Fruit fly (Drosophila melanogaster): ENCODE data around the gene CG17600.

CG17600 gene

DNA sequence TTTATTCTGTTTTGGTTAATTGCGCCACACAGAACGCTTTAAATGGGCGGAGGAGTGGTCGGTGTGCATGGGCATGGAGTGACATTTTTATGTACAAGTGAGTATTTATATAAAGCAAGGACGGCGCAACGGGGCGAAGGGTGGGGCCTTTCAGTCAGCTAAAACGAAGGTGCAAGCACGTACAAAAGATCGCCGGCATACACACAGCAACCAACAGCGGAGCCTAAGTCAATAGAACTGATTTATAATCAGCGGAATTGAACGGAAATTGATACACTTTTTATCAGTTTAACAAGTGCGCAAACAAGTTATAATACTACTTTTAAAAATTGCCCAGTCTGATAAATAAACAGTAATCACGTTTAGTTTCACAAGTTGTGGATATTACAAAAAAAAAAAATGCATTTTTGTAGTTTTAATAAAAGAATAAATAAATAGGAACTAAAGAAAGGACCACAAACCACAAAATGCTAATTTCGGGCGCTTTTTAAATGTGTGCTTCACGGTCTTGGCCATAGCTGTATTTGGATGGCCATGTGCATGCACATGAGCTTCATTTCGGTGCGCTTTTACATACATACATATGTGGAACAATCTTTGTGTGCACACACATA, 35.7 kb upstream of the CG17600 start (continued):
- TF ChIP-seq dl (GFP tag; optimal IDR thresholded peaks at IDR 0.05; ENCODE audit: insufficient read depth in 1 of 2, partially characterized antibody in 2 of 2) (no peak), h (GFP tag; optimal IDR thresholded peaks at IDR 0.05) (peak; percentile 70), CG32264 (GFP tag; optimal IDR thresholded peaks at IDR 0.05) (no peak), psq (GFP tag; optimal IDR thresholded peaks at IDR 0.05) (peak; percentile 42), Hr78 (GFP tag; optimal IDR thresholded peaks at IDR 0.05) (no peak), Hr83 (GFP tag; optimal IDR thresholded peaks at IDR 0.05; ENCODE audit: poor library complexity, severe bottlenecking) (no peak), GATAd (GFP tag; optimal IDR thresholded peaks at IDR 0.05) (no peak), Vsx2 (GFP tag; optimal IDR thresholded peaks at IDR 0.05; ENCODE audit: partially characterized antibody) (no peak), CG9705 (GFP tag; optimal IDR thresholded peaks at IDR 0.05) (no peak), Mio (GFP tag; optimal IDR thresholded peaks at IDR 0.05) (no peak), sv (GFP tag; optimal IDR thresholded peaks at IDR 0.05) (no peak)

DNA sequence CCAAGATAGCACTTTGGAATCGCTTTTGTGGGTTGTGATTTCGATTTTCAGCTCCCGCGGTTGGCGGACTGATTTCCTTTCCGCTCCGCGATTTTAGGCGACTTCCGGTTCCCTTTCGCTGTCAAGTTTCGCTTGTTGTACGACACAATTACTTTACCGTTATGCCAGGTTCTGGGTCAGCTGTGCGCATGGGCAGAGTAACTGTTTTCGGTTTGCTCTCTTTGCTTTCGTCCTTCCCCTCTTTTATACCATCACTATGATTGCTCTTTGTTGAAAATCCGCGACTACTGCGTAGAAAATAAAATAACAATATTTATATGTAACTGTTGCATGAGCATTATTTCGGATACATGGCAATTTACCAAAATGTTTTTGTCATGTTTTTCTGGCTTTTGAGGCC, 34.4 kb upstream of the CG17600 start:
- no peak for TF ChIP-seq Rel (GFP tag; optimal IDR thresholded peaks at IDR 0.05)
- TF ChIP-seq Rel (tag; optimal IDR thresholded peaks at IDR 0.05): no peak
- TF ChIP-seq Dif (GFP tag; optimal IDR thresholded peaks at IDR 0.05; ENCODE audit: partially characterized antibody): no peak
- TF ChIP-seq Mio (GFP tag; optimal IDR thresholded peaks at IDR 0.05): no peak
- no peak for TF ChIP-seq pan (optimal IDR thresholded peaks at IDR 0.05)
- no peak for TF ChIP-seq HLH106 (tag; optimal IDR thresholded peaks at IDR 0.05)
- TF ChIP-seq rgr (GFP tag; optimal IDR thresholded peaks at IDR 0.05): no peak
- TF ChIP-seq CG32264 (GFP tag; optimal IDR thresholded peaks at IDR 0.05): no peak
- no peak for TF ChIP-seq jim (GFP tag; optimal IDR thresholded peaks at IDR 0.05)
- no peak for TF ChIP-seq lola (GFP tag; optimal IDR thresholded peaks at IDR 0.05)
- no peak for TF ChIP-seq OdsH (GFP tag; optimal IDR thresholded peaks at IDR 0.05)
- no peak for TF ChIP-seq Vsx2 (GFP tag; optimal IDR thresholded peaks at IDR 0.05; ENCODE audit: partially characterized antibody)
- TF ChIP-seq sage (GFP tag; optimal IDR thresholded peaks at IDR 0.05): no peak
- TF ChIP-seq Sp1 (GFP tag; optimal IDR thresholded peaks at IDR 0.05): no peak
- no peak for TF ChIP-seq Hr83 (GFP tag; optimal IDR thresholded peaks at IDR 0.05; ENCODE audit: poor library complexity, severe bottlenecking)
- no peak for TF ChIP-seq usp (GFP tag; optimal IDR thresholded peaks at IDR 0.05)
- TF ChIP-seq dsf (GFP tag; optimal IDR thresholded peaks at IDR 0.05; ENCODE audit: borderline replicate concordance): no peak
- TF ChIP-seq Myc (optimal IDR thresholded peaks at IDR 0.05): no peak

- TF ChIP-seq brk (GFP tag; optimal IDR thresholded peaks at IDR 0.05): peak; percentile 3
- TF ChIP-seq h (GFP tag; optimal IDR thresholded peaks at IDR 0.05): no peak
These were observed 33.9 kb upstream of the CG17600 start for dm6 chrX:22481131-22481530.

DNA sequence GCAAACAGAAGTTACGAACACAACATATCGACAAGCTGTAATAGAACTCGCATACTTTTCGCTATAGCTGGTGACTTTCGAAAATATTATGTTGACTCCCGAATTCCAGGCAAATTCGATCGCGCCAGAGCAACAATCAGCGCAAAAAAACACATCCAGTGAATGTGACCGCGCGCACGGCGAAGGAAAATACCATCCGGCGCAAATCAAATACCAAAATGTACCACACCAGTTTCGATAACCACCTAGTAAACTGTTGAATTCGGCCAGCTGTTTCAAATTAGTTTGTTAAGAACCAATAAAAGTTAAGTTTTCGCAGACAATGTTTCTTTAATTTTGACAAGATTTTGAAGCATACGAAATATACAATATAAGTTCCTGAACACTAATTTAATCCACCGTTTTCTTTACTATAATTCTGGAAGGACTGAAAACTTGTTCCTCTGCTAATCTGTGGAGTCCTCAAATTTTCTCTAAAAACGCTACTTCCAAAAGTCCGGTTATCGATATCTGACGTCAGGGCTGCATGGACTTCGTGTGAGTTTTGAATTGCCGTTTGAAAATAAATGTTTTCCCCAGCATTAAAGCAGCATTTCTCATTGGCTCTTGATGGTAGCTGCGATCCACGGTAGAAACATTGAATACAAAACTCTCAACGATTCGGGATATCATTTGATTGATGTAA, 33.0 kb upstream of the CG17600 start, which contains the start of the genes Cp110 and CG12576:
TSS of gene Cp110 (plus strand) at position 223 of the 685 bp plus-strand sequence.
TSS of gene CG12576 (minus strand) at position 498 of the 685 bp plus-strand sequence.
- TF ChIP-seq dmrt93B (GFP tag; optimal IDR thresholded peaks at IDR 0.05) (no peak), HLH106 (tag; optimal IDR thresholded peaks at IDR 0.05) (no peak), Rel (GFP tag; optimal IDR thresholded peaks at IDR 0.05) (no peak), Rel (tag; optimal IDR thresholded peaks at IDR 0.05) (peak; percentile 50), br (GFP tag; optimal IDR thresholded peaks at IDR 0.05) (no peak), ey (GFP tag; optimal IDR thresholded peaks at IDR 0.05) (no peak), rgr (GFP tag; optimal IDR thresholded peaks at IDR 0.05) (peak; percentile 10), N (GFP tag; optimal IDR thresholded peaks at IDR 0.05) (no peak)

- TF ChIP-seq Dfd (GFP tag; optimal IDR thresholded peaks at IDR 0.05): no peak
- TF ChIP-seq Mio (GFP tag; optimal IDR thresholded peaks at IDR 0.05): no peak
- TF ChIP-seq fru (GFP tag; optimal IDR thresholded peaks at IDR 0.05): no peak
- TF ChIP-seq usp (GFP tag; optimal IDR thresholded peaks at IDR 0.05): no peak
- TF ChIP-seq OdsH (GFP tag; optimal IDR thresholded peaks at IDR 0.05): no peak
These were observed 28.5 kb upstream of the CG17600 start for dm6 chrX:22486487-22486886.
